Worm (Caenorhabditis elegans) whole organism, L1 larva: ENCODE measurements around the gene D2024.18.

Experiments used
- alr-1 ChIP-seq: fragments of 200-800 bp; sonication (Bioruptor generic); optimal IDR thresholded peaks from 2 replicates; lab custom pipeline; 2018; ENCODE audit warnings: borderline replicate concordance, mild to moderate bottlenecking, missing genetic modification characterization, missing compliant biosample characterization
- lin-13 ChIP-seq: fragments of 150-350 bp; optimal IDR thresholded peaks from 2 replicates; lab custom pipeline; 2014; ENCODE audit warnings: missing biosample characterization, missing genetic modification reagents, missing genetic modification characterization
- lin-15B ChIP-seq: fragments of 150-350 bp; sonication (generic microtip); optimal IDR thresholded peaks from 3 replicates; lab custom pipeline; 2014; ENCODE audit warnings: missing biosample characterization, missing genetic modification characterization
- lsy-2 ChIP-seq, 2 experiments: fragments of 150-350 bp; optimal IDR thresholded peaks; 2 replicates each; lab custom pipeline; 2014; ENCODE audit warnings: missing biosample characterization in 2 of 2, missing genetic modification characterization in 2 of 2
- rnt-1 ChIP-seq: sonication (generic microtip); optimal IDR thresholded peaks from 2 replicates; lab custom pipeline; 2016; ENCODE audit warnings: mild to moderate bottlenecking, missing genetic modification characterization, moderate library complexity, missing compliant biosample characterization
- snu-23 ChIP-seq: sonication (generic microtip); optimal IDR thresholded peaks from 2 replicates; lab custom pipeline; 2016; ENCODE audit warnings: missing genetic modification characterization, missing compliant biosample characterization

DNA sequence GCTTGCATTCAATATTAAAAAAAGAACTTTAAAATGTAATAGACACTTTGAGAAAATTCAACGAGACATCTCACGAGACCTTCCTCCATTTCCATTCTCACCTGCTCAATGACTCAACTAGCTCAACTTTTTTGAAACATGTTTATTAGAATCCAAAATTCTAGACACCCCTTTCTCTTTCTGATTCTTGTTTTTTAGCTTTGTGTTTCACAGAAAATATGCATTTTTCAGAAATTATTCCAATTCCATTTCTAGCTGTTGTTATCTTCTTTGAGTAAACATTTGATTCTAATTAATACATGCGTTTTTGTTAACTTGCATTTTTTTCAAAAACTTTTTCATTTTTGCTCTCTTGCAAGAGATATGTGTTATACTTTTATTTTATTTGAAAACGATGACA, 51.2 kb downstream of the D2024.18 start:
- TF ChIP-seq alr-1 (tag; lab: Kevin White, UChicago) (no peak), lin-15B (tag; lab: Kevin White, UChicago) (no peak), rnt-1 (tag; lab: Kevin White, UChicago) (no peak), lin-13 (GFP tag; lab: Kevin White, UChicago) (no peak), snu-23 (no peak), lsy-2 (tag; optimal IDR thresholded peaks at IDR 0.05; lab: Kevin White, UChicago) (no peak)
